Fruit fly (Drosophila melanogaster) whole organism, pupa: ENCODE data around the gene Cp36.
A peak's percentile ranks its signal among the peaks of the same experiment; 100 is the strongest.

Source experiments
- CG10348 ChIP-seq: fragments of 200-800 bp; sonication (Bioruptor generic); IDR thresholded peaks from 2 replicates; pipeline ENCODE4 v1.3.6; 2022; ENCODE audit warnings: missing biosample characterization, missing genetic modification characterization
- CG12605 ChIP-seq: fragments of 200-800 bp; sonication (Bioruptor generic); IDR thresholded peaks from 2 replicates; pipeline ENCODE4 v1.3.6; 2022; ENCODE audit warnings: missing biosample characterization, missing genetic modification characterization
- CG13204 ChIP-seq: fragments of 200-800 bp; sonication (Bioruptor generic); optimal IDR thresholded peaks from 2 replicates; lab custom pipeline; 2018; ENCODE audit warnings: missing biosample characterization, mild to moderate bottlenecking, missing genetic modification characterization, moderate library complexity
- CG14655 ChIP-seq: fragments of 200-800 bp; sonication (Bioruptor generic); optimal IDR thresholded peaks from 3 replicates; lab custom pipeline; 2017; ENCODE audit warnings: mild to moderate bottlenecking, missing biosample characterization, missing genetic modification reagents, missing genetic modification characterization
- CG15710 ChIP-seq: fragments of 200-800 bp; sonication (Bioruptor generic); optimal IDR thresholded peaks from 2 replicates; lab custom pipeline; 2018; ENCODE audit warnings: missing biosample characterization, mild to moderate bottlenecking, missing genetic modification characterization, moderate library complexity
- CG17806 ChIP-seq: fragments of 200-800 bp; sonication (Bioruptor generic); optimal IDR thresholded peaks from 2 replicates; lab custom pipeline; 2018; ENCODE audit warnings: missing biosample characterization, mild to moderate bottlenecking, missing genetic modification characterization, moderate library complexity
- CG32121 ChIP-seq: fragments of 200-800 bp; sonication (Bioruptor generic); IDR thresholded peaks from 2 replicates; pipeline ENCODE4 v1.3.6; 2022; ENCODE audit warnings: missing biosample characterization, missing genetic modification characterization
- CG34367 ChIP-seq: fragments of 200-800 bp; sonication (Bioruptor generic); optimal IDR thresholded peaks from 2 replicates; lab custom pipeline; 2018; ENCODE audit warnings: missing biosample characterization, mild to moderate bottlenecking, missing genetic modification characterization
- CG4496 ChIP-seq: fragments of 200-800 bp; sonication (Bioruptor generic); IDR thresholded peaks from 3 replicates; pipeline ENCODE4 v1.3.6; 2022; ENCODE audit warnings: missing biosample characterization, missing genetic modification characterization
- CG8159 ChIP-seq: fragments of 200-800 bp; sonication (Bioruptor generic); optimal IDR thresholded peaks from 3 replicates; lab custom pipeline; 2018; ENCODE audit warnings: missing biosample characterization, mild to moderate bottlenecking, missing genetic modification characterization, moderate library complexity
- CG8301 ChIP-seq: fragments of 200-800 bp; sonication (Bioruptor generic); optimal IDR thresholded peaks from 2 replicates; lab custom pipeline; 2018; ENCODE audit warnings: missing biosample characterization, mild to moderate bottlenecking, missing genetic modification characterization
- CG9948 ChIP-seq: fragments of 200-800 bp; sonication (Bioruptor generic); optimal IDR thresholded peaks from 2 replicates; lab custom pipeline; 2018; ENCODE audit warnings: missing biosample characterization, mild to moderate bottlenecking, missing genetic modification characterization, moderate library complexity
- D1 ChIP-seq: fragments of 200-800 bp; sonication (Bioruptor generic); optimal IDR thresholded peaks from 2 replicates; lab custom pipeline; 2018; ENCODE audit warnings: missing biosample characterization, mild to moderate bottlenecking, missing genetic modification characterization, moderate library complexity
- EcR ChIP-seq: fragments of 200-800 bp; sonication (Bioruptor generic); optimal IDR thresholded peaks from 3 replicates; lab custom pipeline; 2019; ENCODE audit warnings: missing biosample characterization, missing genetic modification characterization, mild to moderate bottlenecking, moderate library complexity, missing genetic modification reagents
- Ets98B ChIP-seq: fragments of 200-800 bp; sonication (Bioruptor generic); IDR thresholded peaks from 2 replicates; pipeline ENCODE4 v1.3.6; 2022; ENCODE audit warnings: missing biosample characterization, missing genetic modification characterization
- Pif1A ChIP-seq: fragments of 200-800 bp; sonication (Bioruptor generic); optimal IDR thresholded peaks from 3 replicates; lab custom pipeline; 2016; ENCODE audit warnings: missing biosample characterization, missing genetic modification characterization
- Pif1B ChIP-seq: fragments of 200-800 bp; sonication (Bioruptor generic); optimal IDR thresholded peaks from 3 replicates; lab custom pipeline; 2016; ENCODE audit warnings: missing biosample characterization, missing genetic modification characterization
- Snoo ChIP-seq: fragments of 200-800 bp; sonication (Bioruptor generic); optimal IDR thresholded peaks from 3 replicates; lab custom pipeline; 2017; ENCODE audit warnings: missing biosample characterization, mild to moderate bottlenecking, missing genetic modification characterization, inconsistent platforms
- fd96Ca ChIP-seq: fragments of 200-800 bp; sonication (Bioruptor generic); IDR thresholded peaks from 3 replicates; pipeline ENCODE4 v1.3.6; 2022; ENCODE audit warnings: missing biosample characterization, missing genetic modification characterization
- gl ChIP-seq: fragments of 200-800 bp; sonication (Bioruptor generic); optimal IDR thresholded peaks from 2 replicates; lab custom pipeline; 2018; ENCODE audit warnings: missing biosample characterization, mild to moderate bottlenecking, missing genetic modification characterization
- rn ChIP-seq: fragments of 200-800 bp; sonication (Bioruptor generic); IDR thresholded peaks from 2 replicates; pipeline ENCODE4 v1.3.6; 2022; ENCODE audit warnings: missing biosample characterization, missing genetic modification characterization

Cp36 gene

DNA sequence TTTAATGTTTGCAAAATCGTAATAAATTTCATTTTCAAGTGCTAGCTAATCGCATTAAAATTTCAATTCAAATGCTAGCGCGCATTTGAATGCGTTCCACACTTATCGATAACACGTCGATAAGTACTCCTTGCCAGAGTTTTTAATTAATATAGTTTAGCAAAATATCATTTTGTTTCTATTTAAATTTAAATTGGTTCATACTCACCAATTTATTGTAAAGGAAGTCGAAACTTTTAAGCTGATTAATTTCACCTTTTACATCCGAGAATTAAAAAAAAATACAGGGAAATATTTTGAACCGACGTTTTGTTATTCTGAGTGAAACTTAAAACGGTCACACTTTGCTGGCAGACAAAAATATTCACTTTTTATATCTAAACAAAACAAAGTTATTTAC is 18.0 kb upstream of the Cp36 start, which contains the start of gene Es2:
Gene Es2, plus strand, starts transcription at position 333 of the 400 bp plus-strand sequence.
- TF ChIP-seq D1 (tag; lab: Kevin White, UChicago) (peak; percentile 1), EcR (GFP tag; lab: Kevin White, UChicago) (no peak)
- TF ChIP-seq, all 21 proteins: peak for 1

- peak; percentile 91 for TF ChIP-seq CG14655 (GFP tag; lab: Kevin White, UChicago)
- peak; percentile 92 for TF ChIP-seq CG12605
- TF ChIP-seq Ets98B: peak; percentile 95
- TF ChIP-seq Pif1A (GFP tag; lab: Kevin White, UChicago): peak; percentile 93
- peak; percentile 92 for TF ChIP-seq Snoo (tag; lab: Kevin White, UChicago)
- peak; percentile 92 for TF ChIP-seq CG17806 (tag; lab: Kevin White, UChicago)
- TF ChIP-seq CG13204: peak; percentile 85
- TF ChIP-seq CG8301 (tag; lab: Kevin White, UChicago): peak; percentile 91
- TF ChIP-seq D1 (tag; lab: Kevin White, UChicago): peak; percentile 80
- TF ChIP-seq CG32121 (GFP tag; lab: Robert Waterston, UW): peak; percentile 93
- peak; percentile 89 for TF ChIP-seq fd96Ca (GFP tag; lab: Robert Waterston, UW)
- TF ChIP-seq CG8159 (tag; lab: Kevin White, UChicago): peak; percentile 95
- peak; percentile 92 for TF ChIP-seq CG34367 (tag; lab: Kevin White, UChicago)
- TF ChIP-seq Pif1B (GFP tag; lab: Kevin White, UChicago): peak; percentile 93
- peak; percentile 72 for TF ChIP-seq rn
- peak; percentile 94 for TF ChIP-seq CG15710 (tag; lab: Kevin White, UChicago)
- TF ChIP-seq gl (tag; lab: Kevin White, UChicago): peak; percentile 83
- TF ChIP-seq CG4496 (GFP tag; lab: Robert Waterston, UW): peak; percentile 96
- no peak for TF ChIP-seq CG10348 (GFP tag; lab: Robert Waterston, UW)
- TF ChIP-seq EcR (GFP tag; lab: Kevin White, UChicago): peak; percentile 64
- TF ChIP-seq CG9948 (tag; lab: Kevin White, UChicago): peak; percentile 91
Observed at dm6 chrX:8464378-8465036, 14.6 kb upstream of the Cp36 start, which contains the start of gene Sptr. Sptr (minus strand) TSS chrX:8464438.

DNA sequence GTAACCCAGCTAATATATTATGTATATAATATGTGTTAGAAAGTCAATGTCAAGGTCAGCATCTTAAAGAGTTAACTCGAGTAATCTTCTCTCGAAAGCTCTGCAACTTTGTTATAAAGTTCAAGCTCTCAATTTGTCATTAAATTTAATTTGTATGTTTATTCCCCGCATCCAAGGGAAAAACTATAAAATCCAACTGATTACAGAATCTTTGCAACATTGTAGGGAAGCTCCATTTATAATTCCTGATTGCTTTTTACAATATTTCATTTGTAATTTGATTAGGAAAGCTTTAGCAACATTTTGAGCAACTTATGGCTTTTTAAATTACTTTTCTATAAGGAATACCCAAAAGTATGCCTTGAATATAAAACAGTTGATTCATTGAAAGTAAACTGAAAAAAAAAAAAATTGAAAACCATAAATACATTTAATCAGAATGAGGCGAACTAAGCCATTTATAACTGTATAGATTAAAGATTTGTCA is 12.3 kb upstream of the Cp36 start:
- no peak for TF ChIP-seq CG13204

- TF ChIP-seq CG12605 (no peak), CG10348 (GFP tag; lab: Robert Waterston, UW) (no peak), D1 (tag; lab: Kevin White, UChicago) (no peak), Ets98B (no peak), Pif1B (GFP tag; lab: Kevin White, UChicago) (no peak), rn (no peak), CG8159 (tag; lab: Kevin White, UChicago) (no peak), CG14655 (GFP tag; lab: Kevin White, UChicago) (no peak), CG15710 (tag; lab: Kevin White, UChicago) (no peak), Pif1A (GFP tag; lab: Kevin White, UChicago) (no peak), CG32121 (GFP tag; lab: Robert Waterston, UW) (no peak), CG13204 (no peak), CG8301 (tag; lab: Kevin White, UChicago) (no peak)
Observed at dm6 chrX:8468962-8469459, 10.1 kb upstream of the Cp36 start, which contains the start of gene CG12116. CG12116 (minus strand) TSS chrX:8469012.

- TF ChIP-seq CG8301 (tag; lab: Kevin White, UChicago) (no peak), CG8159 (tag; lab: Kevin White, UChicago) (no peak)
- TF ChIP-seq, all 21 proteins: peak for 0
Observed at dm6 chrX:8469606-8470005, 9.5 kb upstream of the Cp36 start.

- TF ChIP-seq rn (no peak), CG10348 (GFP tag; lab: Robert Waterston, UW) (no peak)
Observed at dm6 chrX:8470588-8470987, 8.5 kb upstream of the Cp36 start, which contains the start of gene Cp7Fa. Cp7Fa (plus strand) TSS chrX:8470888.

dm6 chrX:8473339-8473887 is 5.7 kb upstream of the Cp36 start, which contains the start of gene Cp7Fb:
Cp7Fb (plus strand) TSS chrX:8473837.
- TF ChIP-seq CG17806 (tag; lab: Kevin White, UChicago) (no peak), D1 (tag; lab: Kevin White, UChicago) (no peak), CG8159 (tag; lab: Kevin White, UChicago) (no peak), gl (tag; lab: Kevin White, UChicago) (no peak), CG9948 (tag; lab: Kevin White, UChicago) (no peak), Snoo (tag; lab: Kevin White, UChicago) (no peak), EcR (GFP tag; lab: Kevin White, UChicago) (no peak), CG13204 (no peak), fd96Ca (GFP tag; lab: Robert Waterston, UW) (no peak), CG8301 (tag; lab: Kevin White, UChicago) (no peak), rn (no peak), Ets98B (no peak), Pif1B (GFP tag; lab: Kevin White, UChicago) (no peak), CG4496 (GFP tag; lab: Robert Waterston, UW) (no peak), CG15710 (tag; lab: Kevin White, UChicago) (no peak), CG32121 (GFP tag; lab: Robert Waterston, UW) (no peak), CG12605 (no peak)
